Fruit fly (Drosophila melanogaster) whole organism, wandering third instar larva: ENCODE measurements around the gene CecA2.
A peak's percentile ranks its signal among the peaks of the same experiment; 100 is the strongest.

ENCODE experiments used
- Abd-B ChIP-seq: fragments of >200 bp; optimal IDR thresholded peaks from 2 replicates; lab custom pipeline; 2017; ENCODE audit warnings: missing biosample characterization, missing genetic modification characterization
- CG32264 ChIP-seq: fragments of 200-800 bp; sonication (Bioruptor generic); optimal IDR thresholded peaks from 2 replicates; lab custom pipeline; 2016; ENCODE audit warnings: missing biosample characterization, missing genetic modification characterization
- CG9705 ChIP-seq: fragments of 200-800 bp; sonication (Bioruptor generic); optimal IDR thresholded peaks from 2 replicates; lab custom pipeline; 2018; ENCODE audit warnings: missing biosample characterization, mild to moderate bottlenecking, missing genetic modification characterization
- CrebA ChIP-seq: fragments of 200-800 bp; sonication (Bioruptor generic); optimal IDR thresholded peaks from 2 replicates; lab custom pipeline; 2016; ENCODE audit warnings: missing biosample characterization, mild to moderate bottlenecking, missing genetic modification characterization, borderline replicate concordance
- Dfd ChIP-seq: fragments of >200 bp; optimal IDR thresholded peaks from 2 replicates; lab custom pipeline; 2017; ENCODE audit warnings: missing biosample characterization, missing genetic modification characterization
- Dif ChIP-seq: fragments of 200-275, 200-300 bp; sonication (Bioruptor generic); optimal IDR thresholded peaks from 2 replicates; lab custom pipeline; 2018; ENCODE audit warnings: missing biosample characterization, missing genetic modification characterization; ENCODE audit not compliant: partially characterized antibody
- GATAd ChIP-seq: sonication (Bioruptor generic); optimal IDR thresholded peaks from 2 replicates; lab custom pipeline; 2016; ENCODE audit warnings: missing biosample characterization, missing genetic modification characterization
- HLH106 ChIP-seq: fragments of 200-800 bp; optimal IDR thresholded peaks from 3 replicates; lab custom pipeline; 2019; ENCODE audit warnings: missing biosample characterization, mild to moderate bottlenecking, missing genetic modification characterization, moderate library complexity
- Hnf4 ChIP-seq: fragments of 200-800 bp; sonication (Bioruptor generic); optimal IDR thresholded peaks from 2 replicates; lab custom pipeline; 2016; ENCODE audit warnings: missing biosample characterization, mild to moderate bottlenecking, missing genetic modification characterization
- Hr78 ChIP-seq: fragments of >200 bp; optimal IDR thresholded peaks from 2 replicates; lab custom pipeline; 2017; ENCODE audit warnings: missing biosample characterization, missing genetic modification characterization
- Hr83 ChIP-seq: fragments of 200-300 bp; sonication (Bioruptor generic); optimal IDR thresholded peaks from 2 replicates; lab custom pipeline; 2016; ENCODE audit warnings: missing biosample characterization, mild to moderate bottlenecking, missing genetic modification characterization, moderate library complexity; ENCODE audit not compliant: poor library complexity, severe bottlenecking
- Jra ChIP-seq: sonication (Bioruptor generic); optimal IDR thresholded peaks from 2 replicates; lab custom pipeline; 2016; ENCODE audit warnings: missing biosample characterization, missing genetic modification characterization
- Mio ChIP-seq: sonication (Bioruptor generic); optimal IDR thresholded peaks from 2 replicates; lab custom pipeline; 2016; ENCODE audit warnings: missing biosample characterization, missing genetic modification characterization
- Myc ChIP-seq: fragments of >200 bp; optimal IDR thresholded peaks from 2 replicates; lab custom pipeline; 2017
- N ChIP-seq: fragments of >200 bp; optimal IDR thresholded peaks from 2 replicates; lab custom pipeline; 2018; ENCODE audit warnings: missing biosample characterization, missing external identifiers, missing genetic modification characterization
- OdsH ChIP-seq: fragments of 200-800 bp; sonication (Bioruptor generic); optimal IDR thresholded peaks from 2 replicates; lab custom pipeline; 2016; ENCODE audit warnings: missing biosample characterization, mild to moderate bottlenecking, missing genetic modification characterization
- Rel ChIP-seq, 2 experiments: fragments of 200-800 bp; sonication (Bioruptor generic) in 1 of 2; optimal IDR thresholded peaks; 2 replicates in 1 of 2; 3 replicates in 1 of 2; lab custom pipeline; 2016 to 2019; ENCODE audit warnings: mild to moderate bottlenecking in 2 of 2, missing biosample characterization in 2 of 2, missing genetic modification characterization in 2 of 2, moderate library complexity in 1 of 2
- Sp1 ChIP-seq: fragments of 200-800 bp; sonication (Bioruptor generic); optimal IDR thresholded peaks from 3 replicates; lab custom pipeline; 2019; ENCODE audit warnings: missing biosample characterization, mild to moderate bottlenecking, missing genetic modification characterization, moderate library complexity
- Vsx2 ChIP-seq: fragments of 200-300, 225-300 bp; sonication (Bioruptor generic); optimal IDR thresholded peaks from 2 replicates; lab custom pipeline; 2018; ENCODE audit warnings: missing biosample characterization, missing genetic modification characterization; ENCODE audit not compliant: partially characterized antibody
- br ChIP-seq: fragments of 200-800 bp; sonication (Bioruptor generic); optimal IDR thresholded peaks from 2 replicates; lab custom pipeline; 2016; ENCODE audit warnings: missing biosample characterization, missing genetic modification characterization
- brk ChIP-seq: fragments of 200-800 bp; sonication (Bioruptor generic); optimal IDR thresholded peaks from 2 replicates; lab custom pipeline; 2016; ENCODE audit warnings: missing biosample characterization, mild to moderate bottlenecking, missing genetic modification characterization
- dl ChIP-seq, 2 experiments: fragments of 175-275, 200-275 bp in 1 of 2; fragments of 200-275 bp in 1 of 2; sonication (Bioruptor generic); optimal IDR thresholded peaks; lab custom pipeline; 2018; ENCODE audit warnings: mild to moderate bottlenecking in 2 of 2, missing biosample characterization in 2 of 2, missing genetic modification characterization in 2 of 2, moderate library complexity in 2 of 2; ENCODE audit not compliant: partially characterized antibody in 2 of 2, insufficient read depth in 1 of 2
- dmrt93B ChIP-seq: fragments of 200-800 bp; sonication (Bioruptor generic); optimal IDR thresholded peaks from 2 replicates; lab custom pipeline; 2018; ENCODE audit warnings: missing biosample characterization, mild to moderate bottlenecking, missing genetic modification characterization
- dsf ChIP-seq: sonication (Bioruptor generic); optimal IDR thresholded peaks from 2 replicates; lab custom pipeline; 2016; ENCODE audit warnings: missing biosample characterization, missing genetic modification characterization, borderline replicate concordance
- ey ChIP-seq: fragments of 200-800 bp; sonication (Bioruptor generic); optimal IDR thresholded peaks from 2 replicates; lab custom pipeline; 2016; ENCODE audit warnings: missing biosample characterization, missing genetic modification characterization
- foxo ChIP-seq, 2 experiments: fragments of 200-800 bp; sonication (Bioruptor generic); optimal IDR thresholded peaks; 2 replicates in 1 of 2; 3 replicates in 1 of 2; lab custom pipeline; 2016 to 2017; ENCODE audit warnings: missing biosample characterization in 2 of 2, missing genetic modification characterization in 2 of 2
- fru ChIP-seq: fragments of 200-800 bp; sonication (Bioruptor generic); optimal IDR thresholded peaks from 3 replicates; lab custom pipeline; 2016; ENCODE audit warnings: missing biosample characterization, mild to moderate bottlenecking, missing genetic modification characterization
- h ChIP-seq: fragments of 200-800 bp; sonication (Bioruptor generic); optimal IDR thresholded peaks from 3 replicates; lab custom pipeline; 2016; ENCODE audit warnings: missing biosample characterization, mild to moderate bottlenecking, missing genetic modification characterization
- jim ChIP-seq: fragments of 175-275, 200-325 bp; sonication (Bioruptor generic); optimal IDR thresholded peaks from 2 replicates; lab custom pipeline; 2016; ENCODE audit warnings: missing biosample characterization, mild to moderate bottlenecking, missing genetic modification characterization
- lola ChIP-seq: fragments of >200 bp; optimal IDR thresholded peaks from 2 replicates; lab custom pipeline; 2017; ENCODE audit warnings: missing biosample characterization, missing genetic modification characterization
- pan ChIP-seq: fragments of >200 bp; optimal IDR thresholded peaks from 2 replicates; lab custom pipeline; 2017
- psq ChIP-seq: fragments of 200-800 bp; sonication (Bioruptor generic); optimal IDR thresholded peaks from 3 replicates; lab custom pipeline; 2017; ENCODE audit warnings: missing biosample characterization, mild to moderate bottlenecking, missing genetic modification characterization, moderate library complexity
- rgr ChIP-seq: fragments of 200-800 bp; sonication (Bioruptor generic); optimal IDR thresholded peaks from 3 replicates; lab custom pipeline; 2016; ENCODE audit warnings: missing biosample characterization, mild to moderate bottlenecking, missing genetic modification characterization
- sage ChIP-seq: fragments of 200-800 bp; sonication (Bioruptor generic); optimal IDR thresholded peaks from 2 replicates; lab custom pipeline; 2016; ENCODE audit warnings: missing biosample characterization, mild to moderate bottlenecking, missing genetic modification characterization
- sv ChIP-seq: fragments of 200-800 bp; sonication (Bioruptor generic); optimal IDR thresholded peaks from 3 replicates; lab custom pipeline; 2016; ENCODE audit warnings: missing biosample characterization, missing genetic modification characterization
- tai ChIP-seq: sonication (Bioruptor generic); optimal IDR thresholded peaks from 2 replicates; lab custom pipeline; 2016; ENCODE audit warnings: missing biosample characterization, missing genetic modification characterization
- usp ChIP-seq: fragments of >200 bp; optimal IDR thresholded peaks from 2 replicates; lab custom pipeline; 2017; ENCODE audit warnings: missing biosample characterization, missing genetic modification characterization
- woc ChIP-seq: sonication (Bioruptor generic); optimal IDR thresholded peaks from 2 replicates; lab custom pipeline; 2016; ENCODE audit warnings: missing biosample characterization, mild to moderate bottlenecking, missing genetic modification characterization

Gene CecA2

dm6 chr3R:30257588-30257987 is 45.6 kb downstream of the CecA2 start:
- TF ChIP-seq Rel (GFP tag; optimal IDR thresholded peaks at IDR 0.05; lab: Kevin White, UChicago) = peak; percentile 70
- peak; percentile 49 for TF ChIP-seq Rel (tag; optimal IDR thresholded peaks at IDR 0.05; lab: Kevin White, UChicago)
- peak; percentile 94 for TF ChIP-seq HLH106 (tag; lab: Kevin White, UChicago)
- peak; percentile 79 for TF ChIP-seq Jra (GFP tag; lab: Kevin White, UChicago)
- no peak for TF ChIP-seq GATAd (GFP tag; lab: Kevin White, UChicago)
- no peak for TF ChIP-seq Vsx2
- peak; percentile 87 for TF ChIP-seq br (GFP tag; lab: Kevin White, UChicago)
- peak; percentile 86 for TF ChIP-seq ey
- peak; percentile 96 for TF ChIP-seq h (GFP tag; lab: Kevin White, UChicago)
- TF ChIP-seq fru (GFP tag; lab: Kevin White, UChicago) = peak; percentile 96
- peak; percentile 86 for TF ChIP-seq Sp1 (GFP tag; lab: Kevin White, UChicago)
- TF ChIP-seq rgr (GFP tag; lab: Kevin White, UChicago) = peak; percentile 91
- no peak for TF ChIP-seq tai (GFP tag; lab: Kevin White, UChicago)
- TF ChIP-seq Hr83 = no peak
- peak; percentile 74 for TF ChIP-seq CrebA (GFP tag; lab: Kevin White, UChicago)
- TF ChIP-seq N = no peak
- no peak for TF ChIP-seq sv (GFP tag; lab: Kevin White, UChicago)
- no peak for TF ChIP-seq lola (GFP tag; lab: Kevin White, UChicago)
- peak; percentile 88 for TF ChIP-seq Hnf4 (GFP tag; lab: Kevin White, UChicago)
- TF ChIP-seq dsf = peak; percentile 23
- no peak for TF ChIP-seq Myc (lab: Kevin White, UChicago)
- TF ChIP-seq Mio (GFP tag; lab: Kevin White, UChicago) = no peak
- TF ChIP-seq brk = peak; percentile 82
- peak; percentile 93 for TF ChIP-seq OdsH (GFP tag; lab: Kevin White, UChicago)
- TF ChIP-seq woc (GFP tag; lab: Kevin White, UChicago) = peak; percentile 83
- peak; percentile 89 for TF ChIP-seq psq (GFP tag; lab: Kevin White, UChicago)
- peak; percentile 63 for TF ChIP-seq dmrt93B (GFP tag; lab: Kevin White, UChicago)
- peak; percentile 78 for TF ChIP-seq sage (GFP tag; lab: Kevin White, UChicago)
- peak in 1 of 2 experiments; percentile 92 for TF ChIP-seq foxo (GFP tag; optimal IDR thresholded peaks at IDR 0.05; lab: Kevin White, UChicago)

dm6 chr3R:30258298-30258990 is 46.5 kb downstream of the CecA2 start:
- TF ChIP-seq rgr (GFP tag; lab: Kevin White, UChicago) (peak; percentile 83), tai (GFP tag; lab: Kevin White, UChicago) (peak; percentile 66), Sp1 (GFP tag; lab: Kevin White, UChicago) (peak; percentile 80), CrebA (GFP tag; lab: Kevin White, UChicago) (peak; percentile 39), dmrt93B (GFP tag; lab: Kevin White, UChicago) (peak; percentile 52), Vsx2 (no peak), Mio (GFP tag; lab: Kevin White, UChicago) (no peak), Abd-B (GFP tag; lab: Kevin White, UChicago) (no peak), Hr83 (no peak), HLH106 (tag; lab: Kevin White, UChicago) (peak; percentile 89), Dif (GFP tag; lab: Kevin White, UChicago) (no peak), jim (GFP tag; lab: Kevin White, UChicago) (no peak), N (no peak), br (GFP tag; lab: Kevin White, UChicago) (peak; percentile 80), CG32264 (peak; percentile 53), woc (GFP tag; lab: Kevin White, UChicago) (peak; percentile 31), OdsH (GFP tag; lab: Kevin White, UChicago) (peak; percentile 84), Jra (GFP tag; lab: Kevin White, UChicago) (peak; percentile 46), Myc (lab: Kevin White, UChicago) (no peak), lola (GFP tag; lab: Kevin White, UChicago) (no peak), pan (lab: Kevin White, UChicago) (no peak), usp (GFP tag; lab: Kevin White, UChicago) (no peak), psq (GFP tag; lab: Kevin White, UChicago) (peak; percentile 29), sage (GFP tag; lab: Kevin White, UChicago) (peak; percentile 26), GATAd (GFP tag; lab: Kevin White, UChicago) (no peak), CG9705 (peak; percentile 50), dsf (peak; percentile 8), Rel (GFP tag; optimal IDR thresholded peaks at IDR 0.05; lab: Kevin White, UChicago) (peak; percentile 47), Rel (tag; optimal IDR thresholded peaks at IDR 0.05; lab: Kevin White, UChicago) (no peak), fru (GFP tag; lab: Kevin White, UChicago) (peak; percentile 92), Hr78 (GFP tag; lab: Kevin White, UChicago) (no peak), ey (peak; percentile 84), foxo (GFP tag; optimal IDR thresholded peaks at IDR 0.05; lab: Kevin White, UChicago) (peak; percentile 11 to 93), brk (peak; percentile 76), Hnf4 (GFP tag; lab: Kevin White, UChicago) (peak; percentile 81), Dfd (GFP tag; lab: Kevin White, UChicago) (peak; percentile 86), dl (GFP tag; optimal IDR thresholded peaks at IDR 0.05; lab: Kevin White, UChicago; ENCODE audit: insufficient read depth in 1 of 2, partially characterized antibody in 2 of 2) (no peak), sv (GFP tag; lab: Kevin White, UChicago) (no peak), h (GFP tag; lab: Kevin White, UChicago) (peak; percentile 95)
